Fruit fly (Drosophila melanogaster) whole organism, embryonic: ENCODE measurements around the gene Doc1.

Experiments used
- Awh ChIP-seq: fragments of 200-800 bp; sonication (Bioruptor generic); IDR thresholded peaks from 2 replicates; pipeline ENCODE4, ENCODE4 v1.3.6; 2022; ENCODE audit warnings: missing biosample characterization, missing genetic modification characterization
- Bgb ChIP-seq: fragments of 200-800 bp; sonication (Bioruptor generic); IDR thresholded peaks from 2 replicates; pipeline ENCODE4 v1.3.6; 2022; ENCODE audit warnings: missing biosample characterization, missing genetic modification characterization; ENCODE audit not compliant: partially characterized antibody
- CG10462 ChIP-seq: fragments of 200-800 bp; sonication (Bioruptor generic); optimal IDR thresholded peaks from 2 replicates; lab custom pipeline; 2016; ENCODE audit warnings: missing biosample characterization, missing genetic modification characterization
- CG11695 ChIP-seq: fragments of 200-800 bp; sonication (Bioruptor generic); IDR thresholded peaks from 3 replicates; pipeline ENCODE4 v1.3.6; 2022; ENCODE audit warnings: missing biosample characterization, missing genetic modification characterization
- CG12659 ChIP-seq: fragments of 200-800 bp; sonication (Bioruptor generic); optimal IDR thresholded peaks from 3 replicates; lab custom pipeline; 2017; ENCODE audit warnings: mild to moderate bottlenecking, missing biosample characterization, missing genetic modification reagents, missing genetic modification characterization
- CG12744 ChIP-seq: fragments of 200-800 bp; sonication (Bioruptor generic); optimal IDR thresholded peaks from 2 replicates; lab custom pipeline; 2016; ENCODE audit warnings: missing biosample characterization, missing genetic modification characterization
- CG13894 ChIP-seq: fragments of 200-800 bp; sonication (Bioruptor generic); optimal IDR thresholded peaks from 3 replicates; lab custom pipeline; 2018; ENCODE audit warnings: missing biosample characterization, mild to moderate bottlenecking, missing genetic modification characterization, moderate library complexity
- CG14014 ChIP-seq: fragments of 200-800 bp; sonication (Bioruptor generic); IDR thresholded peaks from 2 replicates; pipeline ENCODE4 v1.3.6; 2022; ENCODE audit warnings: missing biosample characterization, missing genetic modification characterization
- CG14441 ChIP-seq: fragments of 200-800 bp; sonication (Bioruptor generic); IDR thresholded peaks from 2 replicates; pipeline ENCODE4 v1.3.6; 2022; ENCODE audit warnings: missing biosample characterization, missing genetic modification characterization
- CG16813 ChIP-seq: fragments of 200-800 bp; sonication (Bioruptor generic); IDR thresholded peaks from 3 replicates; pipeline ENCODE4 v1.3.6; 2022; ENCODE audit warnings: missing biosample characterization, missing genetic modification characterization; ENCODE audit not compliant: partially characterized antibody
- CG17385 ChIP-seq: fragments of 200-800 bp; sonication (Bioruptor generic); optimal IDR thresholded peaks from 3 replicates; lab custom pipeline; 2018; ENCODE audit warnings: missing biosample characterization, mild to moderate bottlenecking, missing genetic modification characterization
- CG17829 ChIP-seq: fragments of 200-800 bp; optimal IDR thresholded peaks from 2 replicates; lab custom pipeline; 2019; ENCODE audit warnings: missing biosample characterization, mild to moderate bottlenecking, missing genetic modification characterization, moderate library complexity
- CG18262 ChIP-seq: fragments of 200-800 bp; optimal IDR thresholded peaks from 3 replicates; lab custom pipeline; 2019; ENCODE audit warnings: missing biosample characterization, mild to moderate bottlenecking, missing genetic modification characterization, moderate library complexity
- CG2712 ChIP-seq: fragments of 200-800 bp; optimal IDR thresholded peaks from 3 replicates; lab custom pipeline; 2019; ENCODE audit warnings: missing biosample characterization, mild to moderate bottlenecking, missing genetic modification characterization, moderate library complexity
- CG31441 ChIP-seq: fragments of 200-800 bp; sonication (Bioruptor generic); IDR thresholded peaks from 2 replicates; pipeline ENCODE4 v1.3.6; 2022; ENCODE audit warnings: missing biosample characterization, missing genetic modification characterization
- CG32772 ChIP-seq: fragments of 200-800 bp; sonication (Bioruptor generic); IDR thresholded peaks from 2 replicates; pipeline ENCODE4 v1.3.6; 2022; ENCODE audit warnings: missing biosample characterization, missing genetic modification characterization
- CG43689 ChIP-seq: fragments of 200-800 bp; sonication (Bioruptor generic); IDR thresholded peaks from 2 replicates; pipeline ENCODE4 v1.3.6; 2022; ENCODE audit warnings: missing biosample characterization, missing genetic modification characterization
- CG6272 ChIP-seq: fragments of 200-800 bp; sonication (Bioruptor generic); IDR thresholded peaks from 2 replicates; pipeline ENCODE4 v1.3.6; 2022; ENCODE audit warnings: missing biosample characterization, missing genetic modification characterization
- CG6683 ChIP-seq: fragments of 200-800 bp; sonication (Bioruptor generic); optimal IDR thresholded peaks from 2 replicates; lab custom pipeline; 2017; ENCODE audit warnings: missing biosample characterization, mild to moderate bottlenecking, missing genetic modification characterization, missing genetic modification reagents
- CG7839 ChIP-seq: fragments of 200-800 bp; sonication (Bioruptor generic); optimal IDR thresholded peaks from 3 replicates; lab custom pipeline; 2018; ENCODE audit warnings: missing biosample characterization, mild to moderate bottlenecking, missing genetic modification characterization, moderate library complexity
- CG8281 ChIP-seq: fragments of 200-800 bp; sonication (Bioruptor generic); optimal IDR thresholded peaks from 2 replicates; lab custom pipeline; 2018; ENCODE audit warnings: missing biosample characterization, mild to moderate bottlenecking, missing genetic modification characterization, moderate library complexity
- CG8478 ChIP-seq: fragments of >200 bp; optimal IDR thresholded peaks from 2 replicates; lab custom pipeline; 2018
- CG8944 ChIP-seq: fragments of 200-800 bp; sonication (Bioruptor generic); optimal IDR thresholded peaks from 3 replicates; lab custom pipeline; 2016; ENCODE audit warnings: missing biosample characterization, missing genetic modification characterization
- CoRest ChIP-seq: fragments of 200-800 bp; sonication (Bioruptor generic); optimal IDR thresholded peaks from 3 replicates; lab custom pipeline; 2018; ENCODE audit warnings: missing biosample characterization, mild to moderate bottlenecking, missing genetic modification characterization, moderate library complexity
- Dll ChIP-seq: fragments of 200-800 bp; sonication (Bioruptor generic); IDR thresholded peaks from 4 replicates; pipeline ENCODE4 v1.3.6; 2022; ENCODE audit warnings: missing biosample characterization, missing genetic modification characterization; ENCODE audit not compliant: partially characterized antibody
- Lhr ChIP-seq: fragments of 200-800 bp; sonication (Bioruptor generic); optimal IDR thresholded peaks from 3 replicates; lab custom pipeline; 2017; ENCODE audit warnings: mild to moderate bottlenecking, missing biosample characterization, missing genetic modification reagents, missing genetic modification characterization
- Ptx1 ChIP-seq: fragments of 200-800 bp; sonication (Bioruptor generic); IDR thresholded peaks from 2 replicates; pipeline ENCODE4 v1.3.6; 2022; ENCODE audit warnings: missing biosample characterization, missing genetic modification characterization
- abd-A ChIP-seq: fragments of 200-800 bp; sonication (Bioruptor generic); optimal IDR thresholded peaks from 3 replicates; lab custom pipeline; 2019; ENCODE audit warnings: missing biosample characterization, mild to moderate bottlenecking, missing genetic modification characterization, moderate library complexity
- amos ChIP-seq: fragments of 200-800 bp; sonication (Bioruptor generic); IDR thresholded peaks from 2 replicates; pipeline ENCODE4 v1.3.6; 2022; ENCODE audit warnings: missing biosample characterization, missing genetic modification characterization; ENCODE audit not compliant: partially characterized antibody
- chinmo ChIP-seq: fragments of 200-800 bp; sonication (Bioruptor generic); IDR thresholded peaks from 4 replicates; pipeline ENCODE4 v1.3.6; 2022; ENCODE audit warnings: missing biosample characterization, missing genetic modification characterization; ENCODE audit not compliant: partially characterized antibody
- gem ChIP-seq: fragments of 200-800 bp; sonication (Bioruptor generic); optimal IDR thresholded peaks from 2 replicates; lab custom pipeline; 2019; ENCODE audit warnings: missing biosample characterization, mild to moderate bottlenecking, missing genetic modification characterization, moderate library complexity
- gfzf ChIP-seq: fragments of 200-800 bp; sonication (Bioruptor generic); optimal IDR thresholded peaks from 2 replicates; lab custom pipeline; 2016; ENCODE audit warnings: missing biosample characterization, mild to moderate bottlenecking, missing genetic modification characterization, moderate library complexity
- hkb ChIP-seq, 2 experiments: fragments of 200-800 bp in 1 of 2; fragments of >200 bp in 1 of 2; sonication (Bioruptor generic) in 1 of 2; IDR thresholded peaks in 1 of 2; optimal IDR thresholded peaks in 1 of 2; 2 replicates each; pipeline versions ENCODE4 v1.3.6 to Lab custom; 2017 to 2022; ENCODE audit warnings: missing biosample characterization in 1 of 2, missing genetic modification characterization in 1 of 2
- ken ChIP-seq: fragments of 200-800 bp; sonication (Bioruptor generic); IDR thresholded peaks from 3 replicates; pipeline ENCODE4 v1.3.6; 2022; ENCODE audit warnings: missing biosample characterization, missing genetic modification characterization
- knrl ChIP-seq: fragments of 200-800 bp; sonication (Bioruptor generic); IDR thresholded peaks from 3 replicates; pipeline ENCODE4 v1.3.6; 2022; ENCODE audit warnings: missing biosample characterization, missing genetic modification characterization; ENCODE audit not compliant: partially characterized antibody
- lov ChIP-seq, 2 experiments: fragments of 200-800 bp in 1 of 2; fragments of >200 bp in 1 of 2; sonication (Bioruptor generic) in 1 of 2; IDR thresholded peaks in 1 of 2; optimal IDR thresholded peaks in 1 of 2; 2 replicates in 1 of 2; 3 replicates in 1 of 2; pipeline versions ENCODE4 v1.3.6 to Lab custom; 2017 to 2022; ENCODE audit warnings: missing biosample characterization in 1 of 2, missing genetic modification characterization in 1 of 2
- nmo ChIP-seq: fragments of 200-800 bp; sonication (Bioruptor generic); optimal IDR thresholded peaks from 2 replicates; lab custom pipeline; 2018; ENCODE audit warnings: missing biosample characterization, mild to moderate bottlenecking, missing genetic modification characterization, moderate library complexity
- phol ChIP-seq: fragments of 200-800 bp; sonication (Bioruptor generic); optimal IDR thresholded peaks from 3 replicates; lab custom pipeline; 2018; ENCODE audit warnings: missing biosample characterization, mild to moderate bottlenecking, missing genetic modification characterization, moderate library complexity
- pita ChIP-seq: fragments of 200-800 bp; sonication (Bioruptor generic); optimal IDR thresholded peaks from 2 replicates; lab custom pipeline; 2017; ENCODE audit warnings: missing biosample characterization, mild to moderate bottlenecking, missing genetic modification characterization
- sd ChIP-seq: fragments of 200-800 bp; sonication (Bioruptor generic); optimal IDR thresholded peaks from 3 replicates; lab custom pipeline; 2018; ENCODE audit warnings: missing biosample characterization, mild to moderate bottlenecking, missing genetic modification characterization, moderate library complexity
- sens ChIP-seq: fragments of 200-800 bp; sonication (Bioruptor generic); peaks from one replicate; lab custom pipeline; 2016; ENCODE audit warnings: missing biosample characterization, missing genetic modification characterization
- stwl ChIP-seq: fragments of 200-800 bp; sonication (Bioruptor generic); optimal IDR thresholded peaks from 3 replicates; lab custom pipeline; 2018; ENCODE audit warnings: missing biosample characterization, mild to moderate bottlenecking, missing genetic modification characterization, moderate library complexity
- tin ChIP-seq: fragments of 200-800 bp; sonication (Bioruptor generic); optimal IDR thresholded peaks from 3 replicates; lab custom pipeline; 2016; ENCODE audit warnings: missing biosample characterization, missing genetic modification characterization
- trem ChIP-seq: fragments of 200-800 bp; optimal IDR thresholded peaks from 3 replicates; lab custom pipeline; 2019; ENCODE audit warnings: missing biosample characterization, mild to moderate bottlenecking, missing genetic modification characterization, moderate library complexity
- tx ChIP-seq: fragments of 200-800 bp; sonication (Bioruptor generic); optimal IDR thresholded peaks from 2 replicates; lab custom pipeline; 2016; ENCODE audit warnings: missing biosample characterization, missing genetic modification characterization
- vvl ChIP-seq: fragments of 200-800 bp; sonication (Bioruptor generic); IDR thresholded peaks from 2 replicates; pipeline ENCODE4 v1.3.6; 2022; ENCODE audit warnings: missing biosample characterization, missing genetic modification characterization
- zen ChIP-seq: fragments of 200-800 bp; sonication (Bioruptor generic); optimal IDR thresholded peaks from 3 replicates; lab custom pipeline; 2018; ENCODE audit warnings: missing biosample characterization, mild to moderate bottlenecking, missing genetic modification characterization, moderate library complexity

The Doc1 gene

DNA sequence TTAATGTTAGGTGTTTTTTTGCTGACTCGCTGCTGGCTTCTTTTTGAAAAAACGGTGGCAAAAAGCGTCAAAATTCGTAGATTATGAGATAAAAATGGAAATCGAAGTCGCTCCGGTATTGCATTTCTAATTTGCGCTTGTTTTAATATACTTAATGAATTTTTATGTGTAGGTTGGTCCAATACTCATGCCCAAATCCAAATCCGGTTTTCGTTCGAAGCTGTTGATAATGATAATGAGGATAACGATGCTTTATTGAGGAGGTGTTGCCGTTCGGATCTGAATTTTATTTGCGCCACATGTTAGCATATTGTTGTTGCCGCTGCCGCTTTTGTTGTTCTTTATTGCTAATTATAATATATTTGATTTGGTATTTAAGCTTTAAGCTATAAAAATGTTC is 5.1 kb downstream of the Doc1 start:
- peak; percentile 32 for TF ChIP-seq sd
- no peak for TF ChIP-seq CG6683 (GFP tag; lab: Kevin White, UChicago)
- TF ChIP-seq CG17385 = no peak
- TF ChIP-seq Dll (GFP tag; lab: Robert Waterston, UW) = no peak
- peak; percentile 82; the same call in 2 of the 4 replicates for TF ChIP-seq chinmo (GFP tag; lab: Robert Waterston, UW)
- TF ChIP-seq CG10462 (GFP tag; lab: Kevin White, UChicago) = no peak
- TF ChIP-seq Awh (GFP tag; lab: Robert Waterston, UW) = peak; percentile 34; the same call in 1 of the 2 replicates
- no peak for TF ChIP-seq CG43689 (GFP tag; lab: Robert Waterston, UW)
- no peak for TF ChIP-seq CG8281
- TF ChIP-seq abd-A (tag; lab: Kevin White, UChicago) = peak; percentile 91
- TF ChIP-seq tx (GFP tag; lab: Kevin White, UChicago) = no peak
- TF ChIP-seq CG13894 (tag; lab: Kevin White, UChicago) = peak; percentile 20
- TF ChIP-seq trem (tag; lab: Kevin White, UChicago) = no peak
- TF ChIP-seq sens (GFP tag; lab: Kevin White, UChicago) = peak; percentile 1
- TF ChIP-seq, all 482 proteins: peak for 6

DNA sequence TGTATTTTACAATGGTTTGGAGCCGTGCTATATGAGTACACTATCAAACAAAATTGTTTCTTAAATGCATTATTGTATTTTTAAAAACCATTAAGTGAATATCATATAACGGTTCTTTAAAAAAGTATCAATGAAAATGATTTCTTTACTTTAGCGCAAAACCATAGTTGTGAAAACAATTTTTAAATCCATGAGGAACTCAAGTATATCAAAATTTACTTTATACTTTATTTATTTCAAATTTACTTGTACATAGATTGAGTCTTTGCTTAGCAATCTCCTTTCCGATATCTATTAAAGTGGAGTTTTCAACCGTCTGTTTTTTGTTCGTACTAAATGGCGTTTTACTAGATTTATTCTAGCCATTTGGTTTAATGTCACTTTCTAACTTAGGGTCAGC is 5.9 kb downstream of the Doc1 start, which contains the start of gene Argk2:
TSS of gene Argk2 (plus strand) at position 378 of the 400 bp plus-strand sequence.
- TF ChIP-seq CG17829 (tag; lab: Kevin White, UChicago) = peak; percentile 3
- peak; percentile 51 for TF ChIP-seq Ptx1 (GFP tag; lab: Robert Waterston, UW)
- TF ChIP-seq tin (GFP tag; lab: Kevin White, UChicago) = no peak
- peak; percentile 5; the same call in 1 of the 2 replicates for TF ChIP-seq CG32772 (GFP tag; lab: Robert Waterston, UW)
- TF ChIP-seq CG31441 (GFP tag; lab: Robert Waterston, UW) = 0 out of 2 replicates have a peak, but pooled peaks have one; percentile 22
- no peak for TF ChIP-seq CG14441 (GFP tag; lab: Robert Waterston, UW)
- no peak for TF ChIP-seq hkb (optimal IDR thresholded peaks at IDR 0.05; lab: Kevin White, UChicago)
- 0 out of 2 replicates have a peak, but pooled peaks have one; percentile 15 for TF ChIP-seq hkb (GFP tag; IDR thresholded peaks at IDR 0.05; lab: Robert Waterston, UW)
- 0 out of 3 replicates have a peak, but pooled peaks have one; percentile 16 for TF ChIP-seq CG11695 (GFP tag; lab: Robert Waterston, UW)
- TF ChIP-seq CG18262 (tag; lab: Kevin White, UChicago) = peak; percentile 8
- peak; percentile 2 for TF ChIP-seq CG12659
- peak; percentile 22 for TF ChIP-seq CoRest (tag; lab: Kevin White, UChicago)
- TF ChIP-seq CG16813 = peak; percentile 33; the same call in 1 of the 3 replicates
- TF ChIP-seq gem (tag; lab: Kevin White, UChicago) = peak; percentile 17
- peak; percentile 64 for TF ChIP-seq gfzf (GFP tag; lab: Kevin White, UChicago)
- TF ChIP-seq nmo (GFP tag; lab: Kevin White, UChicago) = peak; percentile 11
- peak; percentile 50; the same call in 1 of the 2 replicates for TF ChIP-seq Bgb (GFP tag; lab: Robert Waterston, UW)
- TF ChIP-seq lov (optimal IDR thresholded peaks at IDR 0.05; lab: Kevin White, UChicago) = no peak
- TF ChIP-seq lov (GFP tag; IDR thresholded peaks at IDR 0.05; lab: Robert Waterston, UW) = no peak
- peak; percentile 70 for TF ChIP-seq pita (GFP tag; lab: Kevin White, UChicago)
- peak; percentile 30 for TF ChIP-seq Lhr
- TF ChIP-seq ken = peak; percentile 3; the same call in 1 of the 3 replicates
- peak; percentile 58; the same call in 2 of the 3 replicates for TF ChIP-seq knrl (GFP tag; lab: Robert Waterston, UW)
- TF ChIP-seq amos = peak; percentile 45; the same call in 1 of the 2 replicates
- peak; percentile 10; the same call in 1 of the 2 replicates for TF ChIP-seq CG6272 (GFP tag; lab: Robert Waterston, UW)
- no peak for TF ChIP-seq stwl
- peak; percentile 40; the same call in 1 of the 2 replicates for TF ChIP-seq vvl (GFP tag; lab: Robert Waterston, UW)
- TF ChIP-seq CG7839 (tag; lab: Kevin White, UChicago) = peak; percentile 9
- TF ChIP-seq CG12744 (GFP tag; lab: Kevin White, UChicago) = no peak
- peak; percentile 1 for TF ChIP-seq zen (tag; lab: Kevin White, UChicago)
- peak; percentile 45 for TF ChIP-seq CG2712 (tag; lab: Kevin White, UChicago)
- TF ChIP-seq CG14014 (GFP tag; lab: Robert Waterston, UW) = 0 out of 2 replicates have a peak, but pooled peaks have one; percentile 16
- no peak for TF ChIP-seq CG8944
- peak; percentile 18 for TF ChIP-seq phol (tag; lab: Kevin White, UChicago)
- no peak for TF ChIP-seq abd-A (tag; lab: Kevin White, UChicago)
- TF ChIP-seq CG8478 = peak; percentile 87
